Worm (Caenorhabditis elegans) whole organism, L4 larva: ENCODE results near the gene H41C03.2.

Experiments
- F10B5.3 ChIP-seq: sonication (generic microtip); optimal IDR thresholded peaks from 2 replicates; lab custom pipeline; 2016; ENCODE audit warnings: mild to moderate bottlenecking, missing genetic modification characterization, missing compliant biosample characterization
- F26F4.8 ChIP-seq: fragments of 200-800 bp; sonication (Bioruptor generic); conservative IDR thresholded peaks from 2 replicates; pipeline ENCODE4 v1.3.6; 2022; ENCODE audit warnings: missing genetic modification characterization, missing compliant biosample characterization
- T20F7.1 ChIP-seq: fragments of 200-800 bp; sonication (Bioruptor generic); optimal IDR thresholded peaks from 2 replicates; lab custom pipeline; 2018; ENCODE audit warnings: mild to moderate bottlenecking, missing genetic modification characterization, missing compliant biosample characterization
- T26A8.4 ChIP-seq: fragments of 200-800 bp; sonication (Bioruptor generic); IDR thresholded peaks from 2 replicates; pipeline ENCODE4 v1.3.6; 2022; ENCODE audit warnings: missing genetic modification characterization, missing compliant biosample characterization
- Y5F2A.4 ChIP-seq: fragments of 200-800 bp; sonication (Bioruptor generic); optimal IDR thresholded peaks from 2 replicates; lab custom pipeline; 2018; ENCODE audit warnings: mild to moderate bottlenecking, missing genetic modification characterization, missing compliant biosample characterization
- ZK546.5 ChIP-seq, 2 experiments: sonication (generic microtip); optimal IDR thresholded peaks; 2 replicates each; lab custom pipeline; 2017; ENCODE audit warnings: missing biosample characterization in 2 of 2, missing genetic modification characterization in 2 of 2
- aly-2 ChIP-seq: sonication (generic microtip); optimal IDR thresholded peaks from 2 replicates; lab custom pipeline; 2018; ENCODE audit warnings: missing biosample characterization, missing genetic modification characterization
- arid-1 ChIP-seq: fragments of 200-800 bp; sonication (Bioruptor generic); conservative IDR thresholded peaks from 2 replicates; pipeline ENCODE4 v1.3.6; 2022; ENCODE audit warnings: missing genetic modification reagents, missing genetic modification characterization, missing compliant biosample characterization
- attf-4 ChIP-seq: sonication (generic microtip); optimal IDR thresholded peaks from 3 replicates; lab custom pipeline; 2017; ENCODE audit warnings: missing biosample characterization, missing genetic modification characterization
- ceh-28 ChIP-seq: fragments of 150-350 bp; optimal IDR thresholded peaks from 2 replicates; lab custom pipeline; 2014; ENCODE audit warnings: missing biosample characterization, missing genetic modification reagents, missing genetic modification characterization
- ces-1 ChIP-seq: fragments of 150-350 bp; sonication (generic microtip); optimal IDR thresholded peaks from 4 replicates; lab custom pipeline; 2014; ENCODE audit warnings: missing biosample characterization, missing genetic modification reagents, missing genetic modification characterization
- cey-2 ChIP-seq: sonication (generic microtip); optimal IDR thresholded peaks from 3 replicates; lab custom pipeline; 2017; ENCODE audit warnings: missing genetic modification characterization, mild to moderate bottlenecking, missing compliant biosample characterization, antibody characterized with exemption, borderline replicate concordance; ENCODE audit not compliant: insufficient read depth
- ctbp-1 ChIP-seq: fragments of 200-800 bp; sonication (Bioruptor generic); IDR thresholded peaks from 2 replicates; pipeline ENCODE4 v1.3.6; 2022; ENCODE audit warnings: missing genetic modification reagents, missing genetic modification characterization, missing compliant biosample characterization
- dpl-1 ChIP-seq: fragments of 150-350 bp; optimal IDR thresholded peaks from 2 replicates; lab custom pipeline; 2014; ENCODE audit warnings: missing biosample characterization, missing genetic modification reagents, missing genetic modification characterization
- duxl-1 ChIP-seq: sonication (generic microtip); optimal IDR thresholded peaks from 2 replicates; lab custom pipeline; 2016; ENCODE audit warnings: mild to moderate bottlenecking, missing genetic modification characterization, moderate library complexity, missing compliant biosample characterization; ENCODE audit not compliant: poor library complexity
- egl-43 ChIP-seq: fragments of 200-800 bp; sonication (Bioruptor generic); IDR thresholded peaks from 2 replicates; pipeline ENCODE4 v1.3.6; 2022; ENCODE audit warnings: missing genetic modification reagents, missing genetic modification characterization, missing compliant biosample characterization
- gei-8 ChIP-seq: fragments of 200-800 bp; sonication (Bioruptor generic); optimal IDR thresholded peaks from 2 replicates; lab custom pipeline; 2018; ENCODE audit warnings: mild to moderate bottlenecking, missing genetic modification characterization, missing compliant biosample characterization
- hif-1 ChIP-seq, 2 experiments: sonication (generic microtip); optimal IDR thresholded peaks; 2 replicates each; lab custom pipeline; 2016 to 2017; ENCODE audit warnings: missing compliant biosample characterization in 2 of 2, missing genetic modification characterization in 2 of 2, missing genetic modification reagents in 2 of 2, missing genotype in 2 of 2, mild to moderate bottlenecking in 1 of 2
- hlh-11 ChIP-seq: fragments of 200-800 bp; sonication (Bioruptor generic); optimal IDR thresholded peaks from 2 replicates; lab custom pipeline; 2018; ENCODE audit warnings: mild to moderate bottlenecking, missing genetic modification characterization, missing compliant biosample characterization
- hlh-30 ChIP-seq: sonication (generic microtip); optimal IDR thresholded peaks from 2 replicates; lab custom pipeline; 2017; ENCODE audit warnings: antibody characterized with exemption, mild to moderate bottlenecking, missing genetic modification characterization, missing compliant biosample characterization; ENCODE audit not compliant: insufficient read depth
- hmg-1.1 ChIP-seq: fragments of 200-800 bp; sonication (Bioruptor generic); IDR thresholded peaks from 2 replicates; pipeline ENCODE4 v1.3.6; 2022; ENCODE audit warnings: missing genetic modification reagents, missing genetic modification characterization, missing compliant biosample characterization
- lim-7 ChIP-seq: fragments of 200-800 bp; sonication (Bioruptor generic); IDR thresholded peaks from 2 replicates; pipeline ENCODE4 v1.3.6; 2022; ENCODE audit warnings: missing genetic modification characterization, missing compliant biosample characterization
- lin-1 ChIP-seq: fragments of 200-800 bp; sonication (Bioruptor generic); IDR thresholded peaks from 2 replicates; pipeline ENCODE4 v1.3.6; 2022; ENCODE audit warnings: missing genetic modification reagents, missing genetic modification characterization, missing compliant biosample characterization
- lin-13 ChIP-seq: fragments of 150-350 bp; optimal IDR thresholded peaks from 2 replicates; lab custom pipeline; 2014; ENCODE audit warnings: missing biosample characterization, missing genetic modification reagents, missing genetic modification characterization
- lin-39 ChIP-seq: fragments of 150-350 bp; optimal IDR thresholded peaks from 2 replicates; lab custom pipeline; 2014; ENCODE audit warnings: missing biosample characterization, missing genetic modification reagents, missing genetic modification characterization
- madf-9 ChIP-seq: fragments of 200-800 bp; sonication (Bioruptor generic); conservative IDR thresholded peaks from 2 replicates; pipeline ENCODE4 v1.3.6; 2022; ENCODE audit warnings: missing genetic modification reagents, missing genetic modification characterization, missing compliant biosample characterization
- mdl-1 ChIP-seq, 2 experiments: fragments of 150-350 bp in 1 of 2; sonication (generic microtip) in 1 of 2; optimal IDR thresholded peaks; 2 replicates each; lab custom pipeline; 2014 to 2017; ENCODE audit warnings: missing biosample characterization in 2 of 2, missing genetic modification characterization in 2 of 2
- mep-1 ChIP-seq: fragments of 150-350 bp; sonication (generic microtip); optimal IDR thresholded peaks from 3 replicates; lab custom pipeline; 2014; ENCODE audit warnings: missing biosample characterization, missing genetic modification characterization
- mes-2 ChIP-seq: sonication (generic microtip); optimal IDR thresholded peaks from 2 replicates; lab custom pipeline; 2016; ENCODE audit warnings: missing genotype, mild to moderate bottlenecking, missing genetic modification characterization, missing compliant biosample characterization; ENCODE audit not compliant: poor library complexity, severe bottlenecking
- mxl-2 ChIP-seq: fragments of 200-800 bp; sonication (Bioruptor generic); conservative IDR thresholded peaks from 2 replicates; pipeline ENCODE4 v1.3.6; 2022; ENCODE audit warnings: missing genetic modification reagents, missing genetic modification characterization, missing compliant biosample characterization
- mxl-3 ChIP-seq: fragments of 200-800 bp; sonication (Bioruptor generic); optimal IDR thresholded peaks from 2 replicates; lab custom pipeline; 2018; ENCODE audit warnings: mild to moderate bottlenecking, missing genetic modification characterization, missing compliant biosample characterization
- nhr-10 ChIP-seq: fragments of 150-350 bp; optimal IDR thresholded peaks from 2 replicates; lab custom pipeline; 2014; ENCODE audit warnings: missing biosample characterization, missing genetic modification characterization
- nhr-102 ChIP-seq: sonication (generic microtip); optimal IDR thresholded peaks from 2 replicates; lab custom pipeline; 2016; ENCODE audit warnings: mild to moderate bottlenecking, missing genetic modification characterization, moderate library complexity, missing compliant biosample characterization
- nhr-111 ChIP-seq: fragments of 200-800 bp; sonication (Bioruptor generic); optimal IDR thresholded peaks from 2 replicates; lab custom pipeline; 2018; ENCODE audit warnings: mild to moderate bottlenecking, missing genetic modification characterization, missing compliant biosample characterization
- nhr-28 ChIP-seq: fragments of 150-350 bp; optimal IDR thresholded peaks from 2 replicates; lab custom pipeline; 2014; ENCODE audit warnings: missing biosample characterization, missing genetic modification characterization
- nhr-41 ChIP-seq: fragments of 200-800 bp; sonication (Bioruptor generic); IDR thresholded peaks from 2 replicates; pipeline ENCODE4 v1.3.6; 2022; ENCODE audit warnings: missing genetic modification reagents, missing genetic modification characterization, missing compliant biosample characterization
- nhr-42 ChIP-seq: fragments of 200-800 bp; sonication (Bioruptor generic); IDR thresholded peaks from 2 replicates; pipeline ENCODE4 v1.3.6; 2022; ENCODE audit warnings: missing genetic modification characterization, missing compliant biosample characterization
- pha-4 ChIP-seq, 2 experiments: fragments of 150-350 bp in 1 of 2; fragments of 200-800 bp in 1 of 2; sonication (Bioruptor generic) in 1 of 2; IDR thresholded peaks in 1 of 2; optimal IDR thresholded peaks in 1 of 2; 2 replicates each; pipeline versions ENCODE4 v1.3.6 to Lab custom; 2014 to 2022; ENCODE audit warnings: missing genetic modification characterization in 2 of 2, missing genetic modification reagents in 2 of 2, missing biosample characterization in 1 of 2, missing compliant biosample characterization in 1 of 2
- php-3 ChIP-seq: fragments of 200-800 bp; sonication (Bioruptor generic); IDR thresholded peaks from 2 replicates; pipeline ENCODE4 v1.3.6; 2022; ENCODE audit warnings: missing genetic modification reagents, missing genetic modification characterization, missing compliant biosample characterization
- rbr-2 ChIP-seq: sonication (generic microtip); optimal IDR thresholded peaks from 2 replicates; lab custom pipeline; 2016; ENCODE audit warnings: missing genotype, missing genetic modification characterization, missing compliant biosample characterization
- sdz-12 ChIP-seq: fragments of 200-800 bp; sonication (Bioruptor generic); optimal IDR thresholded peaks from 2 replicates; lab custom pipeline; 2018; ENCODE audit warnings: mild to moderate bottlenecking, missing genetic modification characterization, missing compliant biosample characterization
- snpc-4 ChIP-seq: fragments of 150-350 bp; optimal IDR thresholded peaks from 2 replicates; lab custom pipeline; 2014; ENCODE audit warnings: missing biosample characterization, missing genetic modification characterization
- spr-1 ChIP-seq: sonication (generic microtip); optimal IDR thresholded peaks from 2 replicates; lab custom pipeline; 2016; ENCODE audit warnings: mild to moderate bottlenecking, missing genetic modification characterization, missing compliant biosample characterization
- tra-1 ChIP-seq: fragments of 200-800 bp; sonication (Bioruptor generic); IDR thresholded peaks from 2 replicates; pipeline ENCODE4 v1.3.6; 2022; ENCODE audit warnings: missing genetic modification reagents, missing genetic modification characterization, missing compliant biosample characterization
- unc-130 ChIP-seq: sonication (generic microtip); optimal IDR thresholded peaks from 2 replicates; lab custom pipeline; 2016; ENCODE audit warnings: missing genetic modification reagents, missing genetic modification characterization, missing compliant biosample characterization
- unc-62 ChIP-seq, 3 experiments: fragments of 150-350 bp in 1 of 3; sonication (generic microtip); optimal IDR thresholded peaks in 2 of 3; peaks in 1 of 3; 1 replicate in 1 of 3; 2 replicates in 2 of 3; lab custom pipeline; 2014 to 2017; ENCODE audit warnings: missing biosample characterization in 3 of 3, missing genetic modification characterization in 3 of 3, missing genetic modification reagents in 3 of 3, missing genotype in 1 of 3
- zag-1 ChIP-seq: fragments of 150-350 bp; optimal IDR thresholded peaks from 2 replicates; lab custom pipeline; 2014; ENCODE audit warnings: missing biosample characterization, missing genetic modification characterization
- ztf-11 ChIP-seq: fragments of 150-350 bp; optimal IDR thresholded peaks from 2 replicates; lab custom pipeline; 2014; ENCODE audit warnings: missing biosample characterization, missing genetic modification characterization
- ztf-7 ChIP-seq: fragments of 150-350 bp; optimal IDR thresholded peaks from 2 replicates; lab custom pipeline; 2014; ENCODE audit warnings: missing biosample characterization, missing genetic modification characterization

Gene H41C03.2

DNA sequence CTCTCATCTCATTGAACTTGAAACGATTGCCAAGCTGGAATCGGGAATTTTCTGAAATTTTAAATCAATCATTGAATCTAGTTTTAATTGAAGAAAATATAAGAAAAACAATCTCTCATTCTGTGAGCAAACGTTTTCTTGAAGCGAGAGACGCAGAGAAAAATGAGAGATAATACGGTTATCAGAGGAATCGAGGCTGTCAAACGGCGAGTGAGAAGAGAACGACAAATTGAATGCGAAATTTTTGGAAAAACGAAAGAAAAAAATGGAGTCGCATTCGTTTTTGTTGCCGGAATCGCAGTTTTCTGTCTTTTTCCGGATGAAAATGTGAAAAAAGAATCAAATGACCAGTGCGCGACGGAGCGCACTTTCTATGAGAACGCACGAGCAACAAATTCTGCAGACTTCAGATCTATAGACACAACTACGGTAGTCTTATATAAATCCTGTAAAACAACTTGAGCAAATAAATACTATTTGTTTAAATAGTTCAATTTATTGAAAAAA lies 21.7 kb upstream of the H41C03.2 start, which contains the start of gene tex-2 (continued):
- TF ChIP-seq tra-1 (GFP tag; lab: Robert Waterston, UW) (peak; percentile 61; the same call in 1 of the 2 replicates), snpc-4 (tag; lab: Kevin White, UChicago) (no peak), ceh-28 (tag; lab: Kevin White, UChicago) (no peak), nhr-28 (tag; lab: Kevin White, UChicago) (peak; percentile 90), ZK546.5 (tag; optimal IDR thresholded peaks at IDR 0.05; lab: Kevin White, UChicago) (no peak), F26F4.8 (GFP tag; lab: Robert Waterston, UW) (no peak), mdl-1 (tag; optimal IDR thresholded peaks at IDR 0.05; lab: Kevin White, UChicago) (peak in 1 of 2 experiments; percentile 24), lin-13 (GFP tag; lab: Kevin White, UChicago) (peak; percentile 10), sdz-12 (GFP tag; lab: Kevin White, UChicago) (no peak), lim-7 (no peak), hlh-11 (tag; lab: Kevin White, UChicago) (peak; percentile 72), spr-1 (no peak), aly-2 (tag; lab: Kevin White, UChicago) (no peak), nhr-111 (no peak), hif-1 (tag; optimal IDR thresholded peaks at IDR 0.05; lab: Kevin White, UChicago) (peak in 1 of 2 experiments; percentile 14), ztf-7 (no peak), gei-8 (GFP tag; lab: Kevin White, UChicago) (no peak), mxl-2 (GFP tag; lab: Robert Waterston, UW) (no peak), T26A8.4 (no peak), mep-1 (peak; percentile 53), F10B5.3 (tag; lab: Kevin White, UChicago) (no peak), lin-39 (tag; lab: Kevin White, UChicago) (no peak), egl-43 (GFP tag; lab: Robert Waterston, UW) (no peak), rbr-2 (tag; lab: Kevin White, UChicago) (no peak), nhr-10 (tag; lab: Kevin White, UChicago) (no peak), ces-1 (GFP tag; lab: Kevin White, UChicago) (no peak), attf-4 (no peak), arid-1 (GFP tag; lab: Robert Waterston, UW) (no peak), cey-2 (tag; lab: Kevin White, UChicago) (no peak), lin-1 (GFP tag; lab: Robert Waterston, UW) (no peak), dpl-1 (GFP tag; lab: Kevin White, UChicago) (peak; percentile 2), mes-2 (tag; lab: Kevin White, UChicago) (peak; percentile 71), unc-62 (GFP tag; optimal IDR thresholded peaks at IDR 0.05 in 1 of 2; lab: Kevin White, UChicago) (no peak), unc-62 (tag; optimal IDR thresholded peaks at IDR 0.05; lab: Kevin White, UChicago) (no peak), ztf-11 (tag; lab: Kevin White, UChicago) (no peak), madf-9 (GFP tag; lab: Robert Waterston, UW) (no peak), ctbp-1 (GFP tag; lab: Robert Waterston, UW) (no peak), hlh-30 (peak; percentile 19), zag-1 (tag; lab: Kevin White, UChicago) (no peak), pha-4 (GFP tag; IDR thresholded peaks at IDR 0.05; lab: Robert Waterston, UW) (no peak), pha-4 (tag; optimal IDR thresholded peaks at IDR 0.05; lab: Kevin White, UChicago) (no peak), duxl-1 (no peak), nhr-42 (GFP tag; lab: Robert Waterston, UW) (no peak), unc-130 (GFP tag; lab: Kevin White, UChicago) (peak; percentile 49), php-3 (no peak), nhr-41 (GFP tag; lab: Robert Waterston, UW) (no peak), nhr-102 (tag; lab: Kevin White, UChicago) (no peak), hmg-1.1 (GFP tag; lab: Robert Waterston, UW) (0 out of 2 replicates have a peak, but pooled peaks have one; percentile 8), mxl-3 (GFP tag; lab: Kevin White, UChicago) (no peak), T20F7.1 (peak; percentile 68), Y5F2A.4 (GFP tag; lab: Kevin White, UChicago) (no peak)
